Fruit fly (Drosophila melanogaster) whole organism, embryonic: ENCODE data around the gene COX5B.

Source experiments
- Bdp1 ChIP-seq: fragments of 200-800 bp; sonication (Bioruptor generic); optimal IDR thresholded peaks from 3 replicates; lab custom pipeline; 2016; ENCODE audit warnings: missing biosample characterization, missing genetic modification characterization
- CG11085 ChIP-seq: fragments of 200-800 bp; sonication (Bioruptor generic); IDR thresholded peaks from 2 replicates; pipeline ENCODE4 v1.3.6; 2022; ENCODE audit warnings: missing biosample characterization, missing genetic modification characterization
- CG11504 ChIP-seq: fragments of 200-800 bp; sonication (Bioruptor generic); optimal IDR thresholded peaks from 3 replicates; lab custom pipeline; 2019; ENCODE audit warnings: missing biosample characterization, mild to moderate bottlenecking, missing genetic modification characterization, moderate library complexity
- CG12769 ChIP-seq: fragments of 200-800 bp; sonication (Bioruptor generic); optimal IDR thresholded peaks from 2 replicates; lab custom pipeline; 2019; ENCODE audit warnings: missing biosample characterization, mild to moderate bottlenecking, missing genetic modification characterization, moderate library complexity
- CG15479 ChIP-seq: fragments of 200-800 bp; sonication (Bioruptor generic); optimal IDR thresholded peaks from 3 replicates; lab custom pipeline; 2019; ENCODE audit warnings: missing biosample characterization, mild to moderate bottlenecking, missing genetic modification characterization, moderate library complexity
- CG17186 ChIP-seq: fragments of 200-800 bp; sonication (Bioruptor generic); optimal IDR thresholded peaks from 3 replicates; lab custom pipeline; 2017; ENCODE audit warnings: missing biosample characterization, missing genetic modification reagents, missing genetic modification characterization
- CG18262 ChIP-seq: fragments of 200-800 bp; optimal IDR thresholded peaks from 3 replicates; lab custom pipeline; 2019; ENCODE audit warnings: missing biosample characterization, mild to moderate bottlenecking, missing genetic modification characterization, moderate library complexity
- CG18476 ChIP-seq: fragments of 200-800 bp; sonication (Bioruptor generic); optimal IDR thresholded peaks from 2 replicates; lab custom pipeline; 2016; ENCODE audit warnings: missing biosample characterization, mild to moderate bottlenecking, missing genetic modification characterization
- CG2889 ChIP-seq: fragments of 200-800 bp; sonication (Bioruptor generic); IDR thresholded peaks from 3 replicates; pipeline ENCODE4 v1.3.6; 2022; ENCODE audit warnings: missing biosample characterization, missing genetic modification characterization
- CG31365 ChIP-seq: fragments of 200-800 bp; sonication (Bioruptor generic); optimal IDR thresholded peaks from 2 replicates; lab custom pipeline; 2018; ENCODE audit warnings: missing biosample characterization, mild to moderate bottlenecking, missing genetic modification characterization
- CG31388 ChIP-seq: fragments of 200-800 bp; sonication (Bioruptor generic); optimal IDR thresholded peaks from 2 replicates; lab custom pipeline; 2016; ENCODE audit warnings: missing biosample characterization, missing genetic modification characterization
- CG3838 ChIP-seq: fragments of 200-800 bp; sonication (Bioruptor generic); optimal IDR thresholded peaks from 3 replicates; lab custom pipeline; 2016; ENCODE audit warnings: missing biosample characterization, missing genetic modification characterization
- CG6683 ChIP-seq: fragments of 200-800 bp; sonication (Bioruptor generic); optimal IDR thresholded peaks from 2 replicates; lab custom pipeline; 2017; ENCODE audit warnings: missing biosample characterization, mild to moderate bottlenecking, missing genetic modification characterization, missing genetic modification reagents
- CG6813 ChIP-seq: fragments of 200-800 bp; sonication (Bioruptor generic); optimal IDR thresholded peaks from 2 replicates; lab custom pipeline; 2017; ENCODE audit warnings: missing biosample characterization, missing genetic modification characterization, mild to moderate bottlenecking, moderate library complexity, missing genetic modification reagents
- CG8944 ChIP-seq: fragments of 200-800 bp; sonication (Bioruptor generic); optimal IDR thresholded peaks from 3 replicates; lab custom pipeline; 2016; ENCODE audit warnings: missing biosample characterization, missing genetic modification characterization
- CG9215 ChIP-seq: fragments of 200-800 bp; sonication (Bioruptor generic); IDR thresholded peaks from 2 replicates; pipeline ENCODE4 v1.3.6; 2022; ENCODE audit warnings: missing biosample characterization, missing genetic modification characterization
- Dbx ChIP-seq: fragments of 200-800 bp; sonication (Bioruptor generic); IDR thresholded peaks from 3 replicates; pipeline ENCODE4 v1.3.6; 2022; ENCODE audit warnings: missing biosample characterization, missing genetic modification characterization
- Elba2 ChIP-seq: fragments of 200-800 bp; sonication (Bioruptor generic); optimal IDR thresholded peaks from 3 replicates; lab custom pipeline; 2016; ENCODE audit warnings: missing biosample characterization, missing genetic modification characterization
- Hr51 ChIP-seq, 2 experiments: fragments of 200-800 bp; sonication (Bioruptor generic); optimal IDR thresholded peaks; 2 replicates in 1 of 2; 3 replicates in 1 of 2; lab custom pipeline; 2016 to 2018; ENCODE audit warnings: missing biosample characterization in 2 of 2, missing genetic modification characterization in 2 of 2, mild to moderate bottlenecking in 1 of 2, moderate library complexity in 1 of 2
- PHDP ChIP-seq: fragments of 200-800 bp; sonication (Bioruptor generic); optimal IDR thresholded peaks from 3 replicates; lab custom pipeline; 2018; ENCODE audit warnings: missing biosample characterization, mild to moderate bottlenecking, missing genetic modification characterization, moderate library complexity
- Pdp1 ChIP-seq, 2 experiments: fragments of 200-800 bp; sonication (Bioruptor generic); optimal IDR thresholded peaks; 3 replicates each; lab custom pipeline; 2016; ENCODE audit warnings: missing biosample characterization in 2 of 2, missing genetic modification characterization in 2 of 2, mild to moderate bottlenecking in 1 of 2, moderate library complexity in 1 of 2
- Poxn ChIP-seq: fragments of 200-800 bp; sonication (Bioruptor generic); IDR thresholded peaks from 2 replicates; pipeline ENCODE4 v1.3.6; 2022; ENCODE audit warnings: missing biosample characterization, missing genetic modification characterization
- Side ChIP-seq: fragments of 200-800 bp; sonication (Bioruptor generic); optimal IDR thresholded peaks from 2 replicates; lab custom pipeline; 2016; ENCODE audit warnings: missing biosample characterization, missing genetic modification characterization
- Taf1 ChIP-seq: fragments of 200-800 bp; sonication (Bioruptor generic); IDR thresholded peaks from 2 replicates; pipeline ENCODE4 v1.3.6; 2022; ENCODE audit warnings: missing biosample characterization, missing genetic modification characterization
- ap ChIP-seq: fragments of 200-800 bp; sonication (Bioruptor generic); IDR thresholded peaks from 2 replicates; pipeline ENCODE4 v1.3.6; 2022; ENCODE audit warnings: missing biosample characterization, missing genetic modification characterization
- bowl ChIP-seq: fragments of 200-800 bp; sonication (Bioruptor generic); IDR thresholded peaks from 2 replicates; pipeline ENCODE4 v1.3.6; 2022; ENCODE audit warnings: missing biosample characterization, missing genetic modification characterization
- croc ChIP-seq: fragments of 200-800 bp; sonication (Bioruptor generic); conservative IDR thresholded peaks from 3 replicates; pipeline ENCODE4 v1.3.6; 2022; ENCODE audit warnings: missing biosample characterization, missing genetic modification characterization
- esg ChIP-seq: fragments of 200-800 bp; sonication (Bioruptor generic); conservative IDR thresholded peaks from 2 replicates; pipeline ENCODE4 v1.3.6; 2022; ENCODE audit warnings: missing biosample characterization, missing genetic modification characterization
- eve ChIP-seq, 2 experiments: fragments of >200 bp; optimal IDR thresholded peaks; 2 replicates each; lab custom pipeline; 2017; ENCODE audit warnings: missing biosample characterization in 2 of 2, missing genetic modification characterization in 2 of 2
- gcm ChIP-seq: fragments of 200-800 bp; sonication (Bioruptor generic); optimal IDR thresholded peaks from 2 replicates; lab custom pipeline; 2019; ENCODE audit warnings: missing biosample characterization, mild to moderate bottlenecking, missing genetic modification characterization, moderate library complexity
- gt ChIP-seq: fragments of 200-800 bp; sonication (Bioruptor generic); IDR thresholded peaks from 2 replicates; pipeline ENCODE4 v1.3.6; 2022; ENCODE audit warnings: missing biosample characterization, missing genetic modification characterization
- hb ChIP-seq: fragments of 200-800 bp; sonication (Bioruptor generic); IDR thresholded peaks from 3 replicates; pipeline ENCODE4 v1.3.6; 2022; ENCODE audit warnings: missing biosample characterization, missing genetic modification characterization; ENCODE audit not compliant: partially characterized antibody
- klu ChIP-seq: fragments of 200-800 bp; sonication (Bioruptor generic); IDR thresholded peaks from 2 replicates; pipeline ENCODE4 v1.3.6; 2022; ENCODE audit warnings: missing biosample characterization, missing genetic modification characterization
- lab ChIP-seq: fragments of 200-800 bp; sonication (Bioruptor generic); optimal IDR thresholded peaks from 3 replicates; lab custom pipeline; 2017; ENCODE audit warnings: missing biosample characterization, missing genetic modification characterization, mild to moderate bottlenecking, moderate library complexity, missing genetic modification reagents
- oc ChIP-seq: fragments of 200-800 bp; sonication (Bioruptor generic); optimal IDR thresholded peaks from 2 replicates; lab custom pipeline; 2018; ENCODE audit warnings: missing biosample characterization, mild to moderate bottlenecking, missing genetic modification characterization, moderate library complexity
- pita ChIP-seq: fragments of 200-800 bp; sonication (Bioruptor generic); optimal IDR thresholded peaks from 2 replicates; lab custom pipeline; 2017; ENCODE audit warnings: missing biosample characterization, mild to moderate bottlenecking, missing genetic modification characterization
- sc ChIP-seq, 3 experiments: fragments of >200 bp in 2 of 3; fragments of 200-800 bp in 1 of 3; sonication (Bioruptor generic) in 1 of 3; optimal IDR thresholded peaks; 2 replicates in 2 of 3; 3 replicates in 1 of 3; lab custom pipeline; 2017; ENCODE audit warnings: mild to moderate bottlenecking in 1 of 3, missing biosample characterization in 1 of 3, missing genetic modification characterization in 1 of 3, missing genetic modification reagents in 1 of 3
- sr ChIP-seq: fragments of 200-800 bp; sonication (Bioruptor generic); IDR thresholded peaks from 3 replicates; pipeline ENCODE4 v1.3.6; 2022; ENCODE audit warnings: missing biosample characterization, missing genetic modification characterization
- trh ChIP-seq: fragments of 200-800 bp; sonication (Bioruptor generic); optimal IDR thresholded peaks from 2 replicates; lab custom pipeline; 2016; ENCODE audit warnings: missing biosample characterization, missing genetic modification characterization

The COX5B gene

dm6 chr2L:6601018-6601505, 43.5 kb downstream of the COX5B start, which contains the start of gene Dpp10 (continued):
- TF ChIP-seq hb (GFP tag; lab: Robert Waterston, UW) = no peak
- peak; percentile 95 for TF ChIP-seq CG11085
- peak; percentile 93 for TF ChIP-seq bowl
- TF ChIP-seq gt (GFP tag; lab: Robert Waterston, UW) = peak; percentile 68
- TF ChIP-seq ap = peak; percentile 89
- peak; percentile 82; the same call in 2 of the 3 replicates for TF ChIP-seq croc (GFP tag; lab: Robert Waterston, UW)
- peak; percentile 71 for TF ChIP-seq CG18262 (tag; lab: Kevin White, UChicago)
- TF ChIP-seq Poxn (GFP tag; lab: Robert Waterston, UW) = peak; percentile 95
- TF ChIP-seq esg (GFP tag; lab: Robert Waterston, UW) = peak; percentile 95
- TF ChIP-seq CG31388 (GFP tag; lab: Kevin White, UChicago) = peak; percentile 77
- peak; percentile 94 for TF ChIP-seq Taf1 (GFP tag; lab: Robert Waterston, UW)
- TF ChIP-seq CG11504 (tag; lab: Kevin White, UChicago) = peak; percentile 91
- peak; percentile 95 for TF ChIP-seq klu (GFP tag; lab: Robert Waterston, UW)
- no peak for TF ChIP-seq CG15479
- peak; percentile 97 for TF ChIP-seq lab (GFP tag; lab: Kevin White, UChicago)
- peak; percentile 87 for TF ChIP-seq Pdp1 (GFP tag; optimal IDR thresholded peaks at IDR 0.05; lab: Kevin White, UChicago)
- peak; percentile 70 for TF ChIP-seq oc
- peak; percentile 73 for TF ChIP-seq Bdp1
- peak; percentile 95 for TF ChIP-seq PHDP
- TF ChIP-seq CG3838 (GFP tag; lab: Kevin White, UChicago) = peak; percentile 55
- TF ChIP-seq Side (GFP tag; lab: Kevin White, UChicago) = peak; percentile 0
- TF ChIP-seq CG8944 (GFP tag; lab: Kevin White, UChicago) = peak; percentile 85
- TF ChIP-seq Elba2 = no peak
- TF ChIP-seq eve (GFP tag; optimal IDR thresholded peaks at IDR 0.05; lab: Kevin White, UChicago) = peak in 1 of 2 experiments; percentile 86
- TF ChIP-seq CG18476 = peak; percentile 84
- TF ChIP-seq CG9215 (GFP tag; lab: Robert Waterston, UW) = peak; percentile 97
- peak; percentile 94 for TF ChIP-seq CG12769
- peak; percentile 86 for TF ChIP-seq CG6813 (GFP tag; lab: Kevin White, UChicago)
- TF ChIP-seq Dbx = peak; percentile 98
- TF ChIP-seq CG31365 (tag; lab: Kevin White, UChicago) = peak; percentile 53
- TF ChIP-seq CG6683 (GFP tag; lab: Kevin White, UChicago) = peak; percentile 89
- peak; percentile 75 for TF ChIP-seq trh (GFP tag; lab: Kevin White, UChicago)
- no peak for TF ChIP-seq CG17186 (GFP tag; lab: Kevin White, UChicago)
- TF ChIP-seq CG2889 (GFP tag; lab: Robert Waterston, UW) = peak; percentile 96
- peak; percentile 65; the same call in 1 of the 3 replicates for TF ChIP-seq sr (GFP tag; lab: Robert Waterston, UW)
- no peak for TF ChIP-seq pita (GFP tag; lab: Kevin White, UChicago)
- TF ChIP-seq Hr51 (GFP tag; optimal IDR thresholded peaks at IDR 0.05; lab: Kevin White, UChicago) = peak; percentile 90 to 94
- no peak for TF ChIP-seq sc (optimal IDR thresholded peaks at IDR 0.05; lab: Kevin White, UChicago)
- peak; percentile 61 for TF ChIP-seq sc (GFP tag; optimal IDR thresholded peaks at IDR 0.05; lab: Kevin White, UChicago)
- TF ChIP-seq gcm = peak; percentile 68
